Fruit fly (Drosophila melanogaster): Measurements from ENCODE around the gene Ir7f.

The Ir7f gene

DNA sequence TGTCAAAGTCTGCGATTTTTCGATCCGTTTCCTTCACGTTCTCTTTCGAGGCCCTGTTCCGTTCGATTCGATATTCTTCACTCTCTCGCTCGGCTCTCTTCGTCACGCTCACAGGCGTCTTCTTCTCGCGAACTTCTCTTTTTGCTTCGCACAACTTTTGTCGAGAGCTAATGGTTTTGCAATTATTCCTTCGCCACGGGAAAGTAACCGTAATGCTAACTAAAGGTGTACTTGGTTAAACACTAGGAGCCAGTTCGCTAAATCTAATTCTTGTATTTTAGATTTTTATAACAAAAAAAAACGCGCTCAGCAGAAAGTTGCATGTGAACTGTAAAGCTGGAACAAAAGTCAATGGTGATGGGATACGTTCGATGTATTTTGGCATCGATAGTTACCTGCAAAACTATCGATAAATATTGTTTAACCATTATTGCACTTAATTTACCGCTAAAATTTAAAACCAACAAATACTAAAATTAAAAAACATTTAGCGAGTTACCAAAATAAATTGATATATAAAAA lies 47.3 kb upstream of the Ir7f start, which contains the start of gene mahe (continued):
- TF ChIP-seq CG6272 (GFP tag; IDR thresholded peaks at IDR 0.05) (no peak), knrl (GFP tag; IDR thresholded peaks at IDR 0.05; ENCODE audit: partially characterized antibody) (peak; percentile 80), Gsc (GFP tag; IDR thresholded peaks at IDR 0.05) (no peak), CG1529 (GFP tag; optimal IDR thresholded peaks at IDR 0.05) (no peak), bbx (GFP tag; IDR thresholded peaks at IDR 0.05; ENCODE audit: partially characterized antibody) (peak; percentile 94), run (tag; optimal IDR thresholded peaks at IDR 0.05) (no peak), wor (GFP tag; IDR thresholded peaks at IDR 0.05) (no peak), fd96Cb (tag; optimal IDR thresholded peaks at IDR 0.05) (no peak), CG17385 (GFP tag; optimal IDR thresholded peaks at IDR 0.05) (peak; percentile 49), ttk (GFP tag; IDR thresholded peaks at IDR 0.05) (no peak), Ada2b (GFP tag; IDR thresholded peaks at IDR 0.05) (no peak), CG6689 (GFP tag; IDR thresholded peaks at IDR 0.05) (no peak), CG17829 (tag; optimal IDR thresholded peaks at IDR 0.05) (no peak), hkb (optimal IDR thresholded peaks at IDR 0.05) (no peak), hkb (GFP tag; IDR thresholded peaks at IDR 0.05) (no peak), CG42726 (GFP tag; IDR thresholded peaks at IDR 0.05; ENCODE audit: partially characterized antibody) (peak; percentile 75; the same call in 1 of the 2 replicates), tna (GFP tag; IDR thresholded peaks at IDR 0.05; ENCODE audit: partially characterized antibody) (peak; percentile 63), CG10959 (GFP tag; IDR thresholded peaks at IDR 0.05) (no peak), da (GFP tag; optimal IDR thresholded peaks at IDR 0.05) (no peak), zfh2 (GFP tag; optimal IDR thresholded peaks at IDR 0.05) (no peak), crp (GFP tag; optimal IDR thresholded peaks at IDR 0.05) (no peak), lmd (GFP tag; IDR thresholded peaks at IDR 0.05) (no peak), CG8765 (GFP tag; IDR thresholded peaks at IDR 0.05) (no peak), CG13624 (GFP tag; optimal IDR thresholded peaks at IDR 0.05) (no peak), sr (GFP tag; IDR thresholded peaks at IDR 0.05) (no peak), BEAF-32 (GFP tag; optimal IDR thresholded peaks at IDR 0.05) (peak; percentile 84), Dek (tag; optimal IDR thresholded peaks at IDR 0.05) (no peak), pnt (GFP tag; optimal IDR thresholded peaks at IDR 0.05) (no peak), Eip74EF (GFP tag; optimal IDR thresholded peaks at IDR 0.05) (no peak), toy (GFP tag; IDR thresholded peaks at IDR 0.05) (no peak), exex (tag; optimal IDR thresholded peaks at IDR 0.05) (no peak), fru (optimal IDR thresholded peaks at IDR 0.05) (no peak), CG18011 (GFP tag; optimal IDR thresholded peaks at IDR 0.05) (no peak), CG34422 (GFP tag; IDR thresholded peaks at IDR 0.05) (no peak), CG4820 (GFP tag; optimal IDR thresholded peaks at IDR 0.05) (no peak), E2f2 (GFP tag; IDR thresholded peaks at IDR 0.05) (peak; percentile 86), gce (GFP tag; IDR thresholded peaks at IDR 0.05) (no peak), CG2875 (GFP tag; optimal IDR thresholded peaks at IDR 0.05) (no peak), CG3065 (GFP tag; optimal IDR thresholded peaks at IDR 0.05) (no peak), lola (GFP tag; optimal IDR thresholded peaks at IDR 0.05) (no peak), Opbp (GFP tag; IDR thresholded peaks at IDR 0.05; ENCODE audit: partially characterized antibody) (peak; percentile 88; the same call in 2 of the 3 replicates), CG5245 (GFP tag; optimal IDR thresholded peaks at IDR 0.05) (no peak), CG11085 (GFP tag; IDR thresholded peaks at IDR 0.05) (no peak), CG9932 (GFP tag; IDR thresholded peaks at IDR 0.05) (no peak), CG8924 (tag; optimal IDR thresholded peaks at IDR 0.05) (no peak), Mad (GFP tag; optimal IDR thresholded peaks at IDR 0.05) (no peak), CG8944 (GFP tag; optimal IDR thresholded peaks at IDR 0.05) (no peak), CHES-1-like (GFP tag; optimal IDR thresholded peaks at IDR 0.05) (no peak), CG7839 (tag; optimal IDR thresholded peaks at IDR 0.05) (no peak), CG14860 (GFP tag; IDR thresholded peaks at IDR 0.05; ENCODE audit: partially characterized antibody) (peak; percentile 72), CG11093 (GFP tag; IDR thresholded peaks at IDR 0.05) (no peak)
